Worm (Caenorhabditis elegans): ENCODE measurements around the gene vmo-1.

DNA sequence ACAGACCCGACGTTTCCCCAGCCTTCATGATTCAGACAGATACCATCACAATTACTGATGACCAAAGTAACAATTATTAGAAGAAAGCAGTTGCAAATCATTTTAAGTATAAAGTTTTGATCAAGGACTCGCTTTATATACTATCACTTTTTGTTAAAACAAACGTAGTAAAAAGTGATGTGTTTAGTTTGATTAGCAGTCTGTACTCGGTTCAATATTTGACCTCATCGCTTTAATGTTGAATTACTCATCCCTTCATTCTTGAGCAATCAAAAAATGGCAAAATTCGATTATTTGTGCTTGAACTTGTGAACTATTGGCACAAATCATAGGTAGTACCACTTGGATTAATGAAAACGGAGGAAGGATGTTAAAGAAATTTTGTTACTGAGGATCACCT lies 5.4 kb upstream of the vmo-1 start, which contains the start of gene abf-4:
- no peak for TF ChIP-seq nhr-237 (tag; optimal IDR thresholded peaks at IDR 0.05)
- no peak for TF ChIP-seq lin-15B (tag; optimal IDR thresholded peaks at IDR 0.05)
- no peak for TF ChIP-seq R02D3.7 (tag; optimal IDR thresholded peaks at IDR 0.05)
- no peak for TF ChIP-seq ces-1 (GFP tag; optimal IDR thresholded peaks at IDR 0.05)
- no peak for TF ChIP-seq aly-2 (tag; optimal IDR thresholded peaks at IDR 0.05)
- TF ChIP-seq hlh-30 (tag; optimal IDR thresholded peaks at IDR 0.05; ENCODE audit: insufficient read depth): no peak
- no peak for TF ChIP-seq lir-3 (tag; optimal IDR thresholded peaks at IDR 0.05)
- TF ChIP-seq nhr-102 (tag; optimal IDR thresholded peaks at IDR 0.05): no peak
- TF ChIP-seq mdt-29 (GFP tag; IDR thresholded peaks at IDR 0.05): no peak
